Worm (Caenorhabditis elegans) whole organism, L2 larva: Measurements from ENCODE around the gene molo-1.

ENCODE experiments used
- C34F6.9 ChIP-seq: fragments of 150-350 bp; optimal IDR thresholded peaks from 2 replicates; lab custom pipeline; 2014; ENCODE audit warnings: missing biosample characterization, missing genetic modification characterization
- F13H6.1 ChIP-seq: sonication (generic microtip); optimal IDR thresholded peaks from 2 replicates; lab custom pipeline; 2016; ENCODE audit warnings: missing genetic modification characterization, missing compliant biosample characterization
- R02D3.7 ChIP-seq: fragments of 150-350 bp; optimal IDR thresholded peaks from 2 replicates; lab custom pipeline; 2014; ENCODE audit warnings: missing biosample characterization, missing genetic modification characterization
- Y55F3AM.14 ChIP-seq: fragments of 200-800 bp; sonication (Bioruptor generic); optimal IDR thresholded peaks from 2 replicates; lab custom pipeline; 2018; ENCODE audit warnings: mild to moderate bottlenecking, missing genetic modification characterization, missing compliant biosample characterization
- ZK546.5 ChIP-seq: sonication (generic microtip); optimal IDR thresholded peaks from 2 replicates; lab custom pipeline; 2017; ENCODE audit warnings: missing biosample characterization, missing genetic modification characterization
- alr-1 ChIP-seq: fragments of 150-350 bp; optimal IDR thresholded peaks from 2 replicates; lab custom pipeline; 2014; ENCODE audit warnings: missing biosample characterization, missing genetic modification characterization
- aly-2 ChIP-seq: fragments of 150-350 bp; optimal IDR thresholded peaks from 2 replicates; lab custom pipeline; 2014; ENCODE audit warnings: missing biosample characterization, missing genetic modification characterization
- ama-1 ChIP-seq: fragments of 150-350 bp; optimal IDR thresholded peaks from 2 replicates; lab custom pipeline; 2018; ENCODE audit warnings: inconsistent platforms
- blmp-1 ChIP-seq: sonication (generic microtip); optimal IDR thresholded peaks from 2 replicates; lab custom pipeline; 2017; ENCODE audit warnings: missing genetic modification characterization, mild to moderate bottlenecking, missing compliant biosample characterization, antibody characterized with exemption, moderate library complexity; ENCODE audit not compliant: insufficient read depth
- ceh-16 ChIP-seq: fragments of 150-350 bp; optimal IDR thresholded peaks from 2 replicates; lab custom pipeline; 2014; ENCODE audit warnings: missing biosample characterization, missing genetic modification characterization
- ceh-82 ChIP-seq: fragments of 150-350 bp; optimal IDR thresholded peaks from 2 replicates; lab custom pipeline; 2014; ENCODE audit warnings: missing biosample characterization, missing genetic modification characterization
- crh-2 ChIP-seq: sonication (generic microtip); optimal IDR thresholded peaks from 2 replicates; lab custom pipeline; 2017; ENCODE audit warnings: missing biosample characterization, missing genetic modification characterization
- dmd-4 ChIP-seq: sonication (generic microtip); optimal IDR thresholded peaks from 2 replicates; lab custom pipeline; 2017; ENCODE audit warnings: missing biosample characterization, missing genetic modification characterization
- egl-27 ChIP-seq: sonication (generic microtip); optimal IDR thresholded peaks from 3 replicates; lab custom pipeline; 2017; ENCODE audit warnings: missing biosample characterization, missing genetic modification reagents, missing genetic modification characterization
- elt-1 ChIP-seq: fragments of 150-350 bp; optimal IDR thresholded peaks from 2 replicates; lab custom pipeline; 2014; ENCODE audit warnings: missing biosample characterization, missing genetic modification characterization
- elt-3 ChIP-seq: sonication (generic microtip); optimal IDR thresholded peaks from 2 replicates; lab custom pipeline; 2017; ENCODE audit warnings: missing biosample characterization, missing genetic modification characterization
- fos-1 ChIP-seq: fragments of 150-350 bp; optimal IDR thresholded peaks from 2 replicates; lab custom pipeline; 2014; ENCODE audit warnings: missing biosample characterization, missing genetic modification characterization
- gmeb-1 ChIP-seq: fragments of 150-350 bp; optimal IDR thresholded peaks from 2 replicates; lab custom pipeline; 2014; ENCODE audit warnings: missing biosample characterization, missing genetic modification characterization
- lin-11 ChIP-seq: fragments of 150-350 bp; sonication (generic microtip); optimal IDR thresholded peaks from 2 replicates; lab custom pipeline; 2014; ENCODE audit warnings: missing biosample characterization, missing genetic modification characterization, inconsistent platforms, mixed read lengths
- lin-13 ChIP-seq: fragments of 150-350 bp; optimal IDR thresholded peaks from 2 replicates; lab custom pipeline; 2014; ENCODE audit warnings: missing biosample characterization, missing genetic modification reagents, missing genetic modification characterization
- lin-39 ChIP-seq: fragments of 150-350 bp; optimal IDR thresholded peaks from 2 replicates; lab custom pipeline; 2014; ENCODE audit warnings: missing biosample characterization, missing genetic modification reagents, missing genetic modification characterization
- lsy-2 ChIP-seq, 2 experiments: fragments of 150-350 bp in 1 of 2; sonication (generic microtip) in 1 of 2; optimal IDR thresholded peaks; 2 replicates each; lab custom pipeline; 2014 to 2017; ENCODE audit warnings: missing biosample characterization in 2 of 2, missing genetic modification characterization in 2 of 2
- mab-5 ChIP-seq: fragments of 150-350 bp; optimal IDR thresholded peaks from 2 replicates; lab custom pipeline; 2014; ENCODE audit warnings: missing biosample characterization, missing genetic modification characterization
- mbf-1 ChIP-seq: sonication (generic microtip); optimal IDR thresholded peaks from 2 replicates; lab custom pipeline; 2017; ENCODE audit warnings: missing biosample characterization, missing genetic modification characterization
- mdl-1 ChIP-seq, 2 experiments: fragments of 150-350 bp in 1 of 2; sonication (generic microtip) in 1 of 2; optimal IDR thresholded peaks; 2 replicates each; lab custom pipeline; 2017; ENCODE audit warnings: missing biosample characterization in 2 of 2, missing genetic modification characterization in 2 of 2
- nhr-10 ChIP-seq: sonication (generic microtip); optimal IDR thresholded peaks from 2 replicates; lab custom pipeline; 2017; ENCODE audit warnings: missing biosample characterization, missing genetic modification characterization
- nhr-11 ChIP-seq: fragments of 150-350 bp; optimal IDR thresholded peaks from 2 replicates; lab custom pipeline; 2014; ENCODE audit warnings: missing biosample characterization, missing genetic modification characterization
- nhr-12 ChIP-seq: fragments of 150-350 bp; optimal IDR thresholded peaks from 2 replicates; lab custom pipeline; 2014; ENCODE audit warnings: missing biosample characterization, missing genetic modification characterization
- nhr-129 ChIP-seq: fragments of 150-350 bp; optimal IDR thresholded peaks from 2 replicates; lab custom pipeline; 2014; ENCODE audit warnings: missing biosample characterization, missing genetic modification characterization
- nhr-21 ChIP-seq: fragments of 150-350 bp; optimal IDR thresholded peaks from 2 replicates; lab custom pipeline; 2014; ENCODE audit warnings: missing biosample characterization, missing genetic modification characterization
- nhr-23 ChIP-seq: fragments of 150-350 bp; optimal IDR thresholded peaks from 2 replicates; lab custom pipeline; 2014; ENCODE audit warnings: missing biosample characterization, missing genetic modification reagents, missing genetic modification characterization
- nhr-237 ChIP-seq: fragments of 150-350 bp; optimal IDR thresholded peaks from 2 replicates; lab custom pipeline; 2014; ENCODE audit warnings: missing biosample characterization, missing genetic modification characterization
- nhr-25 ChIP-seq: fragments of 150-350 bp; sonication (generic microtip); optimal IDR thresholded peaks from 3 replicates; lab custom pipeline; 2014; ENCODE audit warnings: missing biosample characterization, missing genetic modification characterization
- nhr-6 ChIP-seq: fragments of 150-350 bp; optimal IDR thresholded peaks from 2 replicates; lab custom pipeline; 2014; ENCODE audit warnings: missing biosample characterization, missing genetic modification characterization
- nhr-77 ChIP-seq: fragments of 150-350 bp; optimal IDR thresholded peaks from 2 replicates; lab custom pipeline; 2014; ENCODE audit warnings: missing biosample characterization, missing genetic modification characterization
- peb-1 ChIP-seq: fragments of 150-350 bp; optimal IDR thresholded peaks from 2 replicates; lab custom pipeline; 2014; ENCODE audit warnings: missing biosample characterization, missing genetic modification characterization
- sem-4 ChIP-seq: fragments of 150-350 bp; optimal IDR thresholded peaks from 2 replicates; lab custom pipeline; 2014; ENCODE audit warnings: missing biosample characterization, missing genetic modification reagents, missing genetic modification characterization
- skn-1 ChIP-seq: sonication (generic microtip); optimal IDR thresholded peaks from 2 replicates; lab custom pipeline; 2017; ENCODE audit warnings: missing biosample characterization, missing genetic modification characterization
- sma-3 ChIP-seq: sonication (generic microtip); optimal IDR thresholded peaks from 2 replicates; lab custom pipeline; 2016; ENCODE audit warnings: missing genetic modification reagents, missing genetic modification characterization, missing compliant biosample characterization
- sma-9 ChIP-seq, 2 experiments: fragments of 150-350 bp in 1 of 2; sonication (generic microtip) in 1 of 2; optimal IDR thresholded peaks; 2 replicates each; lab custom pipeline; 2014 to 2016; ENCODE audit warnings: missing genetic modification characterization in 2 of 2, mild to moderate bottlenecking in 1 of 2, missing biosample characterization in 1 of 2, missing compliant biosample characterization in 1 of 2, missing genetic modification reagents in 1 of 2, moderate library complexity in 1 of 2
- snpc-4 ChIP-seq: fragments of 150-350 bp; optimal IDR thresholded peaks from 2 replicates; lab custom pipeline; 2014; ENCODE audit warnings: missing biosample characterization, missing genetic modification characterization
- unc-39 ChIP-seq: fragments of 150-350 bp; optimal IDR thresholded peaks from 2 replicates; lab custom pipeline; 2014; ENCODE audit warnings: missing biosample characterization, missing genetic modification characterization
- unc-55 ChIP-seq: fragments of 150-350 bp; sonication (generic microtip); optimal IDR thresholded peaks from 3 replicates; lab custom pipeline; 2014; ENCODE audit warnings: missing biosample characterization, missing genetic modification reagents, missing genetic modification characterization
- unc-62 ChIP-seq: fragments of 150-350 bp; optimal IDR thresholded peaks from 2 replicates; lab custom pipeline; 2014; ENCODE audit warnings: missing biosample characterization, missing genetic modification reagents, missing genetic modification characterization
- zag-1 ChIP-seq: fragments of 150-350 bp; optimal IDR thresholded peaks from 2 replicates; lab custom pipeline; 2014; ENCODE audit warnings: missing biosample characterization, missing genetic modification characterization
- ztf-1 ChIP-seq: fragments of 200-800 bp; sonication (Bioruptor generic); conservative IDR thresholded peaks from 2 replicates; pipeline ENCODE4 v1.3.6; 2022; ENCODE audit warnings: missing genetic modification characterization, missing compliant biosample characterization
- ztf-11 ChIP-seq: sonication (generic microtip); optimal IDR thresholded peaks from 2 replicates; lab custom pipeline; 2017; ENCODE audit warnings: missing biosample characterization, missing genetic modification characterization
- ztf-4 ChIP-seq: fragments of 150-350 bp; optimal IDR thresholded peaks from 2 replicates; lab custom pipeline; 2014; ENCODE audit warnings: missing biosample characterization, missing genetic modification characterization

Gene molo-1

DNA sequence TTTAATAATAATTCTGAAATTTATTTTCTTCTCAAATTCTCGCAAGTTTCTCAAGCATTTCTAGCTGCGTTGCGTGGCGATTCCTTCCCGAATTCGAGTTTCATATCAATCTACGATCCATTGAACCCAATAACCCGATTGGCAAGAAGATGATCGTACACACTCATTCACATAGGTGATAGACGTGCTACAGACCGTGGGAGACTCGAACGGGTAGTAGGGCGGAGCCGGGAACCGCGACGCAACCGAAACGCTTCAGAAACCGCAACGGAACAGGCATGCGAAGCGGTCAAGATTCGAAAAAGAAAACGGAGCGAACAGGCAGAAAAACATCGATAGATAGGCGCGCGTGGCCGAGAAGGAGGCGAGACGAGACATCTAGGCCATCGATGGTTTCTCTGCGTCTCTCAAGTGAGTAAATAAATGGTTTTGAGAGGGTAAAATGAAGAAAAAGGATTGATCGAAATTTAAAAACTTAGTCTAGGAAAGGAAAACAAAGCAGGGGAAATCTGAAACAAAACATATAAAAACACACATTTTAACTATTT is 29.7 kb downstream of the molo-1 start, which contains the start of gene madf-11:
TSS of gene madf-11 (minus strand) at position 51 of the 548 bp plus-strand sequence.
- TF ChIP-seq unc-39 (tag; lab: Kevin White, UChicago) (no peak), lin-11 (peak; percentile 42), sma-3 (peak; percentile 58), nhr-23 (tag; lab: Kevin White, UChicago) (no peak), gmeb-1 (tag; lab: Kevin White, UChicago) (peak; percentile 65), sem-4 (tag; lab: Kevin White, UChicago) (no peak), C34F6.9 (tag; lab: Kevin White, UChicago) (peak; percentile 77), nhr-10 (tag; lab: Kevin White, UChicago) (no peak), unc-55 (peak; percentile 86), blmp-1 (tag; lab: Kevin White, UChicago) (peak; percentile 4), mbf-1 (tag; lab: Kevin White, UChicago) (no peak), ama-1 (lab: Kevin White, UChicago) (no peak), mdl-1 (tag; optimal IDR thresholded peaks at IDR 0.05; lab: Kevin White, UChicago) (peak; percentile 27 to 66), zag-1 (tag; lab: Kevin White, UChicago) (peak; percentile 24), skn-1 (tag; lab: Kevin White, UChicago) (no peak), lin-39 (no peak), nhr-237 (tag; lab: Kevin White, UChicago) (no peak), aly-2 (tag; lab: Kevin White, UChicago) (no peak), elt-1 (tag; lab: Kevin White, UChicago) (no peak), nhr-77 (tag; lab: Kevin White, UChicago) (no peak), fos-1 (peak; percentile 59), nhr-11 (tag; lab: Kevin White, UChicago) (no peak), egl-27 (tag; lab: Kevin White, UChicago) (no peak), elt-3 (tag; lab: Kevin White, UChicago) (no peak), ztf-4 (tag; lab: Kevin White, UChicago) (no peak), peb-1 (no peak), R02D3.7 (tag; lab: Kevin White, UChicago) (no peak), nhr-12 (tag; lab: Kevin White, UChicago) (no peak), snpc-4 (tag; lab: Kevin White, UChicago) (peak; percentile 49), Y55F3AM.14 (GFP tag; lab: Kevin White, UChicago) (no peak), ztf-11 (no peak), nhr-25 (tag; lab: Kevin White, UChicago) (no peak), nhr-6 (tag; lab: Kevin White, UChicago) (no peak), lin-13 (GFP tag; lab: Kevin White, UChicago) (peak; percentile 70), mab-5 (peak; percentile 53), nhr-129 (tag; lab: Kevin White, UChicago) (peak; percentile 78), lsy-2 (tag; optimal IDR thresholded peaks at IDR 0.05; lab: Kevin White, UChicago) (peak; percentile 36 to 81), alr-1 (no peak), dmd-4 (no peak), sma-9 (GFP tag; optimal IDR thresholded peaks at IDR 0.05; lab: Kevin White, UChicago) (peak; percentile 41), sma-9 (tag; optimal IDR thresholded peaks at IDR 0.05; lab: Kevin White, UChicago) (no peak), F13H6.1 (tag; lab: Kevin White, UChicago) (peak; percentile 50), ztf-1 (GFP tag; lab: Robert Waterston, UW) (no peak), ZK546.5 (tag; lab: Kevin White, UChicago) (no peak), crh-2 (tag; lab: Kevin White, UChicago) (peak; percentile 62), ceh-82 (tag; lab: Kevin White, UChicago) (no peak), ceh-16 (tag; lab: Kevin White, UChicago) (no peak), nhr-21 (peak; percentile 55), unc-62 (GFP tag; lab: Kevin White, UChicago) (no peak)
